Worm (Caenorhabditis elegans) whole organism, midembryonic: Measurements from ENCODE around the gene srsx-16.

Experiments
- T22C8.4 ChIP-seq: fragments of 200-800 bp; sonication (Bioruptor generic); IDR thresholded peaks from 2 replicates; pipeline ENCODE4 v1.3.6; 2022; ENCODE audit warnings: missing genetic modification characterization, missing compliant biosample characterization
- cog-1 ChIP-seq: sonication (generic microtip); optimal IDR thresholded peaks from 2 replicates; lab custom pipeline; 2016; ENCODE audit warnings: missing genetic modification characterization, missing compliant biosample characterization
- flt-1 ChIP-seq: fragments of 200-800 bp; sonication (Bioruptor generic); IDR thresholded peaks from 2 replicates; pipeline ENCODE4 v1.3.6; 2022; ENCODE audit warnings: missing genetic modification characterization, missing compliant biosample characterization
- klf-2 ChIP-seq: fragments of 200-800 bp; sonication (Bioruptor generic); conservative IDR thresholded peaks from 2 replicates; pipeline ENCODE4 v1.3.6; 2022; ENCODE audit warnings: missing genetic modification reagents, missing genetic modification characterization, missing compliant biosample characterization
- med-1 ChIP-seq: sonication (generic microtip); optimal IDR thresholded peaks from 2 replicates; lab custom pipeline; 2017; ENCODE audit warnings: missing genetic modification characterization, mild to moderate bottlenecking, missing compliant biosample characterization, antibody characterized with exemption, missing genetic modification reagents; ENCODE audit not compliant: insufficient read depth
- ref-1 ChIP-seq: fragments of 200-800 bp; sonication (Bioruptor generic); conservative IDR thresholded peaks from 2 replicates; pipeline ENCODE4 v1.3.6; 2022; ENCODE audit warnings: missing genetic modification reagents, missing genetic modification characterization, missing compliant biosample characterization
- tab-1 ChIP-seq: fragments of 200-800 bp; sonication (Bioruptor generic); IDR thresholded peaks from 2 replicates; pipeline ENCODE4 v1.3.6; 2022; ENCODE audit warnings: missing genetic modification characterization, missing compliant biosample characterization
- ztf-23 ChIP-seq: fragments of 200-800 bp; sonication (Bioruptor generic); IDR thresholded peaks from 2 replicates; pipeline ENCODE4 v1.3.6; 2022; ENCODE audit warnings: missing genetic modification reagents, missing genetic modification characterization, missing compliant biosample characterization
- ztf-29 ChIP-seq: fragments of 200-800 bp; sonication (Bioruptor generic); IDR thresholded peaks from 2 replicates; pipeline ENCODE4 v1.3.6; 2022; ENCODE audit warnings: missing genetic modification reagents, missing genetic modification characterization, missing compliant biosample characterization

srsx-16 gene

DNA sequence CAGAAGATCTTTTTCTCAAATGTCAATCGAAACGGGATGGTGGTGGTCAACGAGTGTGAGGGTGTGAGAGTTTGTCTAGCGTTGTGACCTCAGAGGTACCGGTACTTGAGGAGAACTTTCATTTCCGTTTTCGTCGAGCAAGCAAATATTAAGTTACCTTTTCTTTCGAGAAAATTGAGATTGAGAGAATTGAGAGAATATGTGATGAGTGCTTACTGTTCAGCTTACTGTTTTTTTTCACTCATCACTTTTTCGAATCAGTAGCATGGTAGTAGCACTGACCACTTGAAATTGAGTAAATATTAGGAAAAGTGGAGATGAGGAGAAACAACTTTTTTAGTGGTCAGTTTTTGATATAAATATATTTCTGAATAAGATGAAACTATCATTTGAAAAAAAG, 45.5 kb downstream of the srsx-16 start, which contains the start of gene T12E12.6:
Gene T12E12.6 (minus strand): TSS at position 101 of the 400 bp plus-strand sequence.
- TF ChIP-seq ztf-23 (GFP tag; lab: Robert Waterston, UW) (no peak), ref-1 (GFP tag; lab: Robert Waterston, UW) (no peak), ztf-29 (GFP tag; lab: Robert Waterston, UW) (no peak), cog-1 (tag; lab: Kevin White, UChicago) (no peak), tab-1 (GFP tag; lab: Robert Waterston, UW) (no peak), med-1 (GFP tag; lab: Kevin White, UChicago) (no peak), flt-1 (GFP tag; lab: Robert Waterston, UW) (no peak), T22C8.4 (no peak), klf-2 (no peak)

DNA sequence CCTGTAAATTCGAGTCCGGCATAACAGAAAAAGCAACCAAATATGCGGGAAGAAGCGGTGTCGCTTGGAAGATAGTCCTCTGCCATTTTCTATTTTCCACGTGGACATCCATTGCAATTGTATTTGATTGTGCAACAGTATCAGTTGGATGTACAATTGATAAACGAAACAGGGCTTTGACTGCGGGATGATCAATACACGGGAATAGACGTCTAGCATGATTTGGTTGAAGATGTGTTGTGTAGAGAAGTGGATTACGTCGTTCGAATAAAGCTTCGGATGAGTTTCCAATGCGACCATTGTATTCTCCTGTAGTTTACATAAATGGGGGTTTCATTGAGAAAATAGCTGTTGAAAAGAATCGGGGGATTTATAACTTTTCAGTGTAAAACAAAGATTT, 46.9 kb downstream of the srsx-16 start:
- TF ChIP-seq tab-1 (GFP tag; lab: Robert Waterston, UW) (no peak), ztf-29 (GFP tag; lab: Robert Waterston, UW) (no peak), med-1 (GFP tag; lab: Kevin White, UChicago) (no peak), ztf-23 (GFP tag; lab: Robert Waterston, UW) (no peak), ref-1 (GFP tag; lab: Robert Waterston, UW) (no peak), klf-2 (no peak), T22C8.4 (no peak), flt-1 (GFP tag; lab: Robert Waterston, UW) (no peak), cog-1 (tag; lab: Kevin White, UChicago) (no peak)
